Worm (Caenorhabditis elegans) whole organism, L1 larva: ENCODE results near the gene nas-20.

Source experiments
- C04F5.9 ChIP-seq: sonication (generic microtip); optimal IDR thresholded peaks from 2 replicates; lab custom pipeline; 2016; ENCODE audit warnings: missing genetic modification characterization, missing compliant biosample characterization
- alr-1 ChIP-seq: fragments of 200-800 bp; sonication (Bioruptor generic); optimal IDR thresholded peaks from 2 replicates; lab custom pipeline; 2018; ENCODE audit warnings: borderline replicate concordance, mild to moderate bottlenecking, missing genetic modification characterization, missing compliant biosample characterization
- ama-1 ChIP-seq: fragments of 150-350 bp; optimal IDR thresholded peaks from 2 replicates; lab custom pipeline; 2014
- blmp-1 ChIP-seq: fragments of 150-350 bp; optimal IDR thresholded peaks from 2 replicates; lab custom pipeline; 2014; ENCODE audit warnings: missing biosample characterization, missing genetic modification characterization
- ceh-82 ChIP-seq, 3 experiments: fragments of 150-350 bp in 1 of 3; sonication (generic microtip) in 2 of 3; optimal IDR thresholded peaks; 2 replicates each; lab custom pipeline; 2014 to 2017; ENCODE audit warnings: missing biosample characterization in 3 of 3, missing genetic modification characterization in 3 of 3
- ces-1 ChIP-seq: fragments of 150-350 bp; optimal IDR thresholded peaks from 2 replicates; lab custom pipeline; 2014; ENCODE audit warnings: missing biosample characterization, missing genetic modification reagents, missing genetic modification characterization
- dsc-1 ChIP-seq: sonication (generic microtip); optimal IDR thresholded peaks from 2 replicates; lab custom pipeline; 2016; ENCODE audit warnings: mild to moderate bottlenecking, missing genetic modification characterization, missing compliant biosample characterization
- egl-27 ChIP-seq, 2 experiments: fragments of 150-350 bp in 1 of 2; sonication (generic microtip); optimal IDR thresholded peaks; 3 replicates each; lab custom pipeline; 2017 to 2018; ENCODE audit warnings: missing biosample characterization in 2 of 2, missing genetic modification characterization in 2 of 2, missing genetic modification reagents in 2 of 2
- elt-2 ChIP-seq: sonication (generic microtip); optimal IDR thresholded peaks from 2 replicates; lab custom pipeline; 2016; ENCODE audit warnings: missing genetic modification characterization, mild to moderate bottlenecking, inconsistent platforms, missing compliant biosample characterization, missing genetic modification reagents
- elt-3 ChIP-seq, 6 experiments: fragments of 150-350 bp in 1 of 6; sonication (generic microtip); optimal IDR thresholded peaks; 2 replicates each; lab custom pipeline; 2017 to 2018; ENCODE audit warnings: missing biosample characterization in 6 of 6, missing genetic modification characterization in 6 of 6, inconsistent platforms in 1 of 6
- ets-5 ChIP-seq: fragments of 200-800 bp; sonication (Bioruptor generic); IDR thresholded peaks from 2 replicates; pipeline ENCODE4 v1.3.6; 2022; ENCODE audit warnings: missing genetic modification characterization, missing compliant biosample characterization
- hlh-17 ChIP-seq: fragments of 200-800 bp; sonication (Bioruptor generic); optimal IDR thresholded peaks from 2 replicates; lab custom pipeline; 2018; ENCODE audit warnings: missing genetic modification characterization, mild to moderate bottlenecking, missing compliant biosample characterization, moderate library complexity, borderline replicate concordance
- jun-1 ChIP-seq: fragments of 150-350 bp; optimal IDR thresholded peaks from 2 replicates; lab custom pipeline; 2014; ENCODE audit warnings: missing biosample characterization, missing genetic modification reagents, missing genetic modification characterization
- lin-13 ChIP-seq: fragments of 150-350 bp; optimal IDR thresholded peaks from 2 replicates; lab custom pipeline; 2014; ENCODE audit warnings: missing biosample characterization, missing genetic modification reagents, missing genetic modification characterization
- lin-15B ChIP-seq: fragments of 150-350 bp; sonication (generic microtip); optimal IDR thresholded peaks from 3 replicates; lab custom pipeline; 2014; ENCODE audit warnings: missing biosample characterization, missing genetic modification characterization
- lin-35 ChIP-seq, 2 experiments: fragments of 150-350 bp; optimal IDR thresholded peaks; 2 replicates each; lab custom pipeline; 2014; ENCODE audit warnings: missing biosample characterization in 2 of 2, missing genetic modification characterization in 2 of 2, missing genetic modification reagents in 2 of 2
- lin-39 ChIP-seq: fragments of 150-350 bp; optimal IDR thresholded peaks from 2 replicates; lab custom pipeline; 2014; ENCODE audit warnings: missing biosample characterization, missing genetic modification reagents, missing genetic modification characterization
- lsy-2 ChIP-seq, 2 experiments: fragments of 150-350 bp; optimal IDR thresholded peaks; 2 replicates each; lab custom pipeline; 2014; ENCODE audit warnings: missing biosample characterization in 2 of 2, missing genetic modification characterization in 2 of 2
- mep-1 ChIP-seq: fragments of 150-350 bp; optimal IDR thresholded peaks from 2 replicates; lab custom pipeline; 2014; ENCODE audit warnings: missing biosample characterization, missing genetic modification characterization
- nhr-11 ChIP-seq: fragments of 150-350 bp; optimal IDR thresholded peaks from 2 replicates; lab custom pipeline; 2014; ENCODE audit warnings: missing biosample characterization, missing genetic modification characterization
- nhr-12 ChIP-seq: sonication (generic microtip); optimal IDR thresholded peaks from 2 replicates; lab custom pipeline; 2017; ENCODE audit warnings: missing biosample characterization, missing genetic modification characterization
- nhr-19 ChIP-seq: fragments of 200-800 bp; sonication (Bioruptor generic); conservative IDR thresholded peaks from 2 replicates; pipeline ENCODE4 v1.3.6; 2022; ENCODE audit warnings: missing genetic modification characterization, missing compliant biosample characterization
- nhr-237 ChIP-seq: fragments of 150-350 bp; optimal IDR thresholded peaks from 2 replicates; lab custom pipeline; 2014; ENCODE audit warnings: missing biosample characterization, missing genetic modification characterization
- nhr-28 ChIP-seq: fragments of 150-350 bp; optimal IDR thresholded peaks from 2 replicates; lab custom pipeline; 2014; ENCODE audit warnings: missing biosample characterization, missing genetic modification characterization
- nhr-47 ChIP-seq: sonication (generic microtip); optimal IDR thresholded peaks from 2 replicates; lab custom pipeline; 2016; ENCODE audit warnings: mild to moderate bottlenecking, missing genetic modification characterization, moderate library complexity, missing compliant biosample characterization
- nhr-71 ChIP-seq: sonication (generic microtip); optimal IDR thresholded peaks from 2 replicates; lab custom pipeline; 2016; ENCODE audit warnings: mild to moderate bottlenecking, missing genetic modification characterization, moderate library complexity, missing compliant biosample characterization
- nhr-85 ChIP-seq: sonication (generic microtip); peaks from one replicate; lab custom pipeline; 2016; ENCODE audit warnings: missing genetic modification characterization, inconsistent platforms, missing compliant biosample characterization
- pax-3 ChIP-seq: fragments of 200-800 bp; sonication (Bioruptor generic); optimal IDR thresholded peaks from 2 replicates; lab custom pipeline; 2018; ENCODE audit warnings: mild to moderate bottlenecking, missing genetic modification characterization, moderate library complexity, missing compliant biosample characterization
- pqm-1 ChIP-seq: sonication (generic microtip); optimal IDR thresholded peaks from 3 replicates; lab custom pipeline; 2017; ENCODE audit warnings: missing biosample characterization, missing genetic modification characterization
- rnt-1 ChIP-seq: sonication (generic microtip); optimal IDR thresholded peaks from 2 replicates; lab custom pipeline; 2016; ENCODE audit warnings: mild to moderate bottlenecking, missing genetic modification characterization, moderate library complexity, missing compliant biosample characterization
- skn-1 ChIP-seq: fragments of 150-350 bp; optimal IDR thresholded peaks from 2 replicates; lab custom pipeline; 2014; ENCODE audit warnings: missing biosample characterization, missing genetic modification characterization
- sptf-1 ChIP-seq: fragments of 150-350 bp; optimal IDR thresholded peaks from 2 replicates; lab custom pipeline; 2014; ENCODE audit warnings: missing biosample characterization, missing genetic modification characterization
- sup-37 ChIP-seq: fragments of 200-800 bp; sonication (Bioruptor generic); optimal IDR thresholded peaks from 2 replicates; lab custom pipeline; 2018; ENCODE audit warnings: mild to moderate bottlenecking, missing genetic modification characterization, missing compliant biosample characterization
- swsn-7 ChIP-seq: sonication (generic microtip); optimal IDR thresholded peaks from 2 replicates; lab custom pipeline; 2016; ENCODE audit warnings: missing genetic modification characterization, missing compliant biosample characterization
- tbx-2 ChIP-seq: sonication (generic microtip); optimal IDR thresholded peaks from 2 replicates; lab custom pipeline; 2016; ENCODE audit warnings: missing genetic modification characterization, missing compliant biosample characterization
- unc-130 ChIP-seq: fragments of 150-350 bp; optimal IDR thresholded peaks from 2 replicates; lab custom pipeline; 2017; ENCODE audit warnings: missing biosample characterization, missing genetic modification characterization, inconsistent platforms
- unc-62 ChIP-seq: fragments of 150-350 bp; optimal IDR thresholded peaks from 2 replicates; lab custom pipeline; 2014; ENCODE audit warnings: missing biosample characterization, missing genetic modification reagents, missing genetic modification characterization
- unc-98 ChIP-seq: fragments of 200-800 bp; sonication (Bioruptor generic); IDR thresholded peaks from 2 replicates; pipeline ENCODE4 v1.3.6; 2022; ENCODE audit warnings: missing genetic modification characterization, missing compliant biosample characterization
- xbp-1 ChIP-seq: sonication (generic microtip); optimal IDR thresholded peaks from 2 replicates; lab custom pipeline; 2016; ENCODE audit warnings: missing genetic modification characterization, missing compliant biosample characterization
- zip-4 ChIP-seq: fragments of 200-800 bp; sonication (Bioruptor generic); optimal IDR thresholded peaks from 2 replicates; lab custom pipeline; 2018; ENCODE audit warnings: mild to moderate bottlenecking, missing genetic modification characterization, moderate library complexity, missing compliant biosample characterization
- ztf-4 ChIP-seq: fragments of 150-350 bp; optimal IDR thresholded peaks from 2 replicates; lab custom pipeline; 2014; ENCODE audit warnings: missing biosample characterization, missing genetic modification characterization

The nas-20 gene

DNA sequence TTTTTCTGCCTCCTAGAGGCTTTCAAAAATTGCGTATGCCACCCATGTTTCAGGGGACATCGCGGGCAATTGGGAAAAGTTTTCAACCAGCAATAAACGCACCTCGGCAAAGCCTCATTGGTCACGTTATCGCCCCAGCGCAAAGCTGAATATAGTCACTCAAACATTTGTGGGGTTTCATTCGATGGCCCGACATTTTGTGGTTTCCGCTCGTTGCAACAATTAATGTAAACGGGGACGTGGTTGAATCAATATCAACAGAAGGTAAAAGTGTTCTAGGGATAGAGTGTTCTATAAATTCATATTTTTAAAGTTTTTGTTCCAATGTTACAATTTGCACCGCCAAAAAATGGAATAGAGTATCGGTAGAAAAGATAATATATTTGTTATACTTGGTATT is 16.2 kb upstream of the nas-20 start:
- TF ChIP-seq ztf-4 (tag; lab: Kevin White, UChicago) (no peak), ama-1 (no peak), nhr-12 (tag; lab: Kevin White, UChicago) (no peak), tbx-2 (tag; lab: Kevin White, UChicago) (no peak), lin-13 (GFP tag; lab: Kevin White, UChicago) (no peak), nhr-85 (no peak), elt-2 (no peak), unc-98 (GFP tag; lab: Robert Waterston, UW) (no peak), blmp-1 (tag; lab: Kevin White, UChicago) (no peak), zip-4 (no peak), lsy-2 (tag; optimal IDR thresholded peaks at IDR 0.05; lab: Kevin White, UChicago) (no peak), sup-37 (GFP tag; lab: Kevin White, UChicago) (no peak), lin-15B (no peak), ceh-82 (tag; optimal IDR thresholded peaks at IDR 0.05; lab: Kevin White, UChicago) (no peak), lin-35 (GFP tag; optimal IDR thresholded peaks at IDR 0.05; lab: Kevin White, UChicago) (no peak), pqm-1 (tag; lab: Kevin White, UChicago) (no peak), xbp-1 (tag; lab: Kevin White, UChicago) (no peak)

ce11 chrV:11486680-11487079 is 14.6 kb upstream of the nas-20 start, which contains the start of gene T11F9.10:
Gene T11F9.10, plus strand, starts transcription at chrV:11486980.
- TF ChIP-seq xbp-1 (tag; lab: Kevin White, UChicago) (no peak), nhr-11 (tag; lab: Kevin White, UChicago) (no peak), nhr-47 (tag; lab: Kevin White, UChicago) (no peak), pax-3 (tag; lab: Kevin White, UChicago) (no peak), nhr-237 (no peak), swsn-7 (tag; lab: Kevin White, UChicago) (no peak), lin-35 (GFP tag; optimal IDR thresholded peaks at IDR 0.05; lab: Kevin White, UChicago) (no peak), ets-5 (GFP tag; lab: Robert Waterston, UW) (no peak), sptf-1 (tag; lab: Kevin White, UChicago) (no peak), nhr-19 (GFP tag; lab: Robert Waterston, UW) (no peak), jun-1 (tag; lab: Kevin White, UChicago) (no peak), elt-2 (no peak), C04F5.9 (tag; lab: Kevin White, UChicago) (no peak)

DNA sequence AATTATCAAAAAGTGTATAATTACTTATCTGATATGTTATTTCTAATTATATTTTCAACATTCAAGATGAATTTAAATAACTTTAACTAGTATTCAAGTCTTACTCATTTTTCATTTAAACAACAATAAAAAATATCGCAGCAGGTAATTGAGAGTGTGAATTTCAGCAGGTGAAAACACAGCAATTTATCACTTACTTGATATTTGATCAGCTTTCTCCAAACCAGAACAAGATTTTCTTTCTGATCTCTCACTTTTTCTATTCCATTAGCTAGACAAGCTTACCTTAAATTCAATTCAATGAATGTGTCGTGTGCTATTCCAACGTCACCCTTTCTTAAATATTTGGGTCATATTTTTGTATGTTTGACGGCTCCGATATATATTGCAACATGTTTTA is 13.4 kb upstream of the nas-20 start, which contains the start of gene srh-1:
Gene srh-1 (plus strand): TSS at position 301 of the 400 bp plus-strand sequence.
- TF ChIP-seq ces-1 (GFP tag; lab: Kevin White, UChicago), result no peak
- TF ChIP-seq nhr-71 (tag; lab: Kevin White, UChicago), result no peak
- TF ChIP-seq nhr-19 (GFP tag; lab: Robert Waterston, UW), result no peak
- TF ChIP-seq unc-130 (tag; lab: Kevin White, UChicago), result no peak

ce11 chrV:11484404-11484803 is 12.3 kb upstream of the nas-20 start:
- TF ChIP-seq zip-4 (no peak), lin-39 (tag; lab: Kevin White, UChicago) (no peak), mep-1 (tag; lab: Kevin White, UChicago) (no peak), elt-2 (no peak), lin-13 (GFP tag; lab: Kevin White, UChicago) (no peak), alr-1 (tag; lab: Kevin White, UChicago) (no peak), rnt-1 (no peak), skn-1 (no peak), nhr-71 (tag; lab: Kevin White, UChicago) (no peak), ztf-4 (tag; lab: Kevin White, UChicago) (no peak), dsc-1 (tag; lab: Kevin White, UChicago) (no peak), unc-62 (no peak), C04F5.9 (tag; lab: Kevin White, UChicago) (no peak), elt-3 (tag; optimal IDR thresholded peaks at IDR 0.05; lab: Kevin White, UChicago) (no peak), nhr-28 (tag; lab: Kevin White, UChicago) (no peak), egl-27 (tag; optimal IDR thresholded peaks at IDR 0.05; lab: Kevin White, UChicago) (no peak), hlh-17 (GFP tag; lab: Kevin White, UChicago) (no peak)
